Fruit fly (Drosophila melanogaster): Measurements from ENCODE around the gene ru.
A peak's percentile ranks its signal among the peaks of the same experiment; 100 is the strongest.

ru gene

dm6 chr3L:1335428-1335764, 35.0 kb upstream of the ru start:
- TF ChIP-seq Sin3A (optimal IDR thresholded peaks at IDR 0.05) (no peak), ttk (optimal IDR thresholded peaks at IDR 0.05) (no peak), insv (optimal IDR thresholded peaks at IDR 0.05) (no peak), Myc (optimal IDR thresholded peaks at IDR 0.05) (no peak), psq (optimal IDR thresholded peaks at IDR 0.05) (no peak), h (optimal IDR thresholded peaks at IDR 0.05) (no peak)

dm6 chr3L:1335989-1336961, 34.2 kb upstream of the ru start:
- TF ChIP-seq Sin3A (optimal IDR thresholded peaks at IDR 0.05): no peak
- TF ChIP-seq psq (optimal IDR thresholded peaks at IDR 0.05): no peak
- no peak for TF ChIP-seq Myc (optimal IDR thresholded peaks at IDR 0.05)
- no peak for TF ChIP-seq ttk (optimal IDR thresholded peaks at IDR 0.05)
- TF ChIP-seq insv (optimal IDR thresholded peaks at IDR 0.05): no peak
- TF ChIP-seq h (optimal IDR thresholded peaks at IDR 0.05): no peak

- TF ChIP-seq Sin3A (optimal IDR thresholded peaks at IDR 0.05): no peak
- no peak for TF ChIP-seq Myc (optimal IDR thresholded peaks at IDR 0.05)
- TF ChIP-seq ttk (optimal IDR thresholded peaks at IDR 0.05): no peak
- TF ChIP-seq psq (optimal IDR thresholded peaks at IDR 0.05): no peak
- no peak for TF ChIP-seq insv (optimal IDR thresholded peaks at IDR 0.05)
- no peak for TF ChIP-seq h (optimal IDR thresholded peaks at IDR 0.05)
These were observed 28.3 kb upstream of the ru start, which contains the start of gene indra for dm6 chr3L:1342133-1342580. Gene indra (minus strand): TSS chr3L:1342403.

dm6 chr3L:1346956-1347587, 23.4 kb upstream of the ru start:
- no peak for TF ChIP-seq ttk (optimal IDR thresholded peaks at IDR 0.05)
- TF ChIP-seq Myc (optimal IDR thresholded peaks at IDR 0.05): no peak
- TF ChIP-seq Sin3A (optimal IDR thresholded peaks at IDR 0.05): no peak
- TF ChIP-seq insv (optimal IDR thresholded peaks at IDR 0.05): no peak
- no peak for TF ChIP-seq h (optimal IDR thresholded peaks at IDR 0.05)
- no peak for TF ChIP-seq psq (optimal IDR thresholded peaks at IDR 0.05)

- TF ChIP-seq h (optimal IDR thresholded peaks at IDR 0.05): no peak
- no peak for TF ChIP-seq Sin3A (optimal IDR thresholded peaks at IDR 0.05)
- no peak for TF ChIP-seq ttk (optimal IDR thresholded peaks at IDR 0.05)
These were observed 22.2 kb upstream of the ru start for dm6 chr3L:1348248-1348647.

dm6 chr3L:1348935-1349334, 21.5 kb upstream of the ru start:
- TF ChIP-seq h (optimal IDR thresholded peaks at IDR 0.05): no peak
- no peak for TF ChIP-seq Sin3A (optimal IDR thresholded peaks at IDR 0.05)
- TF ChIP-seq psq (optimal IDR thresholded peaks at IDR 0.05): no peak
- no peak for TF ChIP-seq ttk (optimal IDR thresholded peaks at IDR 0.05)
- TF ChIP-seq insv (optimal IDR thresholded peaks at IDR 0.05): no peak
- no peak for TF ChIP-seq Myc (optimal IDR thresholded peaks at IDR 0.05)

dm6 chr3L:1349397-1349796, 21.0 kb upstream of the ru start:
- TF ChIP-seq insv (optimal IDR thresholded peaks at IDR 0.05) (no peak), h (optimal IDR thresholded peaks at IDR 0.05) (no peak), Myc (optimal IDR thresholded peaks at IDR 0.05) (no peak), Sin3A (optimal IDR thresholded peaks at IDR 0.05) (no peak), psq (optimal IDR thresholded peaks at IDR 0.05) (no peak), ttk (optimal IDR thresholded peaks at IDR 0.05) (no peak)

dm6 chr3L:1349942-1350923, 20.2 kb upstream of the ru start:
- TF ChIP-seq ttk (optimal IDR thresholded peaks at IDR 0.05): no peak
- TF ChIP-seq h (optimal IDR thresholded peaks at IDR 0.05): no peak
- peak; percentile 85 for TF ChIP-seq psq (optimal IDR thresholded peaks at IDR 0.05)
- no peak for TF ChIP-seq Sin3A (optimal IDR thresholded peaks at IDR 0.05)

- no peak for TF ChIP-seq Sin3A (optimal IDR thresholded peaks at IDR 0.05)
- TF ChIP-seq psq (optimal IDR thresholded peaks at IDR 0.05): peak; percentile 31
- TF ChIP-seq h (optimal IDR thresholded peaks at IDR 0.05): no peak
- no peak for TF ChIP-seq ttk (optimal IDR thresholded peaks at IDR 0.05)
- no peak for TF ChIP-seq insv (optimal IDR thresholded peaks at IDR 0.05)
- no peak for TF ChIP-seq Myc (optimal IDR thresholded peaks at IDR 0.05)
These were observed 19.6 kb upstream of the ru start, which contains the start of gene CG9166 for dm6 chr3L:1350924-1351215. Gene CG9166 (plus strand): TSS chr3L:1351116.

- TF ChIP-seq insv (optimal IDR thresholded peaks at IDR 0.05): no peak
- TF ChIP-seq psq (optimal IDR thresholded peaks at IDR 0.05): no peak
- TF ChIP-seq Myc (optimal IDR thresholded peaks at IDR 0.05): no peak
- no peak for TF ChIP-seq ttk (optimal IDR thresholded peaks at IDR 0.05)
These were observed 18.4 kb upstream of the ru start for dm6 chr3L:1352065-1352464.

- TF ChIP-seq Sin3A (optimal IDR thresholded peaks at IDR 0.05): no peak
- no peak for TF ChIP-seq psq (optimal IDR thresholded peaks at IDR 0.05)
These were observed 16.2 kb upstream of the ru start for dm6 chr3L:1354214-1354613.

- TF ChIP-seq insv (optimal IDR thresholded peaks at IDR 0.05) (no peak), psq (optimal IDR thresholded peaks at IDR 0.05) (no peak), Myc (optimal IDR thresholded peaks at IDR 0.05) (no peak), h (optimal IDR thresholded peaks at IDR 0.05) (no peak), ttk (optimal IDR thresholded peaks at IDR 0.05) (no peak), Sin3A (optimal IDR thresholded peaks at IDR 0.05) (no peak)
These were observed 12.1 kb upstream of the ru start for dm6 chr3L:1358338-1358737.

All from Kc167 (cell line).